Fruit fly (Drosophila melanogaster) whole organism, prepupa: Measurements from ENCODE around the gene kri.

ENCODE experiments used
- CG3032 ChIP-seq: fragments of 200-800 bp; optimal IDR thresholded peaks from 2 replicates; lab custom pipeline; 2019; ENCODE audit warnings: missing biosample characterization, mild to moderate bottlenecking, missing genetic modification characterization, moderate library complexity
- CG31627 ChIP-seq: fragments of 200-800 bp; sonication (Bioruptor generic); optimal IDR thresholded peaks from 3 replicates; lab custom pipeline; 2016; ENCODE audit warnings: missing biosample characterization, missing genetic modification characterization
- Ets21C ChIP-seq: fragments of 200-800 bp; sonication (Bioruptor generic); optimal IDR thresholded peaks from 3 replicates; lab custom pipeline; 2016; ENCODE audit warnings: missing biosample characterization, missing genetic modification characterization
- Ets96B ChIP-seq: fragments of 200-800 bp; optimal IDR thresholded peaks from 2 replicates; lab custom pipeline; 2019; ENCODE audit warnings: missing biosample characterization, mild to moderate bottlenecking, missing genetic modification characterization, moderate library complexity
- Hr39 ChIP-seq: fragments of 200-800 bp; sonication (Bioruptor generic); optimal IDR thresholded peaks from 2 replicates; lab custom pipeline; 2016; ENCODE audit warnings: missing biosample characterization, missing genetic modification characterization
- OdsH ChIP-seq: fragments of 200-800 bp; sonication (Bioruptor generic); optimal IDR thresholded peaks from 3 replicates; lab custom pipeline; 2016; ENCODE audit warnings: missing biosample characterization, missing genetic modification characterization
- Sox102F ChIP-seq: fragments of 200-800 bp; sonication (Bioruptor generic); optimal IDR thresholded peaks from 2 replicates; lab custom pipeline; 2016; ENCODE audit warnings: missing biosample characterization, mild to moderate bottlenecking, missing genetic modification characterization
- dsx ChIP-seq: fragments of 200-800 bp; optimal IDR thresholded peaks from 3 replicates; lab custom pipeline; 2019; ENCODE audit warnings: missing biosample characterization, mild to moderate bottlenecking, missing genetic modification characterization, moderate library complexity; ENCODE audit not compliant: poor library complexity, severe bottlenecking
- esn ChIP-seq: fragments of 200-800 bp; sonication (Bioruptor generic); optimal IDR thresholded peaks from 2 replicates; lab custom pipeline; 2016; ENCODE audit warnings: missing biosample characterization, mild to moderate bottlenecking, missing genetic modification characterization, moderate library complexity

DNA sequence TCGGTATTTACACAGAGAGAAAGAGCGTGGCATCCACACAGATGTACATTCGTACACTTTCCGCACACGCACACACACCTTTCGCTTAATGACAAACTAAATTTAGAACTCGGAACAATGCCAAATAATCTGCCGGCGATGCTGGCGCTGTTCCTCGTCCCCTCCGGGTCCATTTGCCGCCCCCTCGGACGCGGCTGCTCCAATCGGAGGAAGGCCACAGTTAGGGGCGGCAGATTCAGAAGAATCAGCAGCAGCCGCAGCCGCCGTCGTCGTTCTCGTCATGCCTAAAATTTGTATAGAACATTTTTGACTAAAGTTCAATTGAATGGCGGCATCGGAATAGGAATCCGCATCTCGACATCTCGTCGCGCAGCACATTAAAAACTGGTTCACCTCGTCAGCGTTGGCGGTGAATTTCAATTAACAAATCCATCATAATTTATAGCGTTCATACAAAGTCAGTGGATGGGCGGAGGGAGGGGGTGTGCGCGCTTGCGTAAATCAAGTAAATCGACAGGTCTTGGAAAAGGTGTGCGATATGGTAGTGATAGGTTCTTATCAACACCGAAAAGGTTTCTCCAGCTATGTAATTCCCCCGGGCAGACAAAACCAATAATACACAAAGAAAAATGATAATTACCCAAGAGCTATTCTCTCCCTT lies 2.1 kb upstream of the kri start:
- TF ChIP-seq esn = no peak
- TF ChIP-seq dsx (GFP tag; lab: Kevin White, UChicago) = no peak
- TF ChIP-seq OdsH (GFP tag; lab: Kevin White, UChicago) = no peak
- no peak for TF ChIP-seq CG3032 (tag; lab: Kevin White, UChicago)
- no peak for TF ChIP-seq Ets96B
- no peak for TF ChIP-seq Ets21C (GFP tag; lab: Kevin White, UChicago)
- no peak for TF ChIP-seq Sox102F
- no peak for TF ChIP-seq CG31627
- no peak for TF ChIP-seq Hr39 (GFP tag; lab: Kevin White, UChicago)
